Worm (Caenorhabditis elegans): ENCODE measurements around the gene nhr-189.

ce11 chrV:3847268-3847667 lies 12.8 kb downstream of the nhr-189 start, which contains the start of gene nhr-185:
- TF ChIP-seq dox-1 (GFP tag; IDR thresholded peaks at IDR 0.05), result no peak
- no peak for TF ChIP-seq pha-4 (tag; optimal IDR thresholded peaks at IDR 0.05)
- TF ChIP-seq lin-35 (GFP tag; optimal IDR thresholded peaks at IDR 0.05), result no peak
- no peak for TF ChIP-seq sea-2 (GFP tag; IDR thresholded peaks at IDR 0.05)
- TF ChIP-seq unc-62 (GFP tag; optimal IDR thresholded peaks at IDR 0.05), result no peak
- TF ChIP-seq unc-130 (GFP tag; optimal IDR thresholded peaks at IDR 0.05), result no peak
- no peak for TF ChIP-seq madf-8 (GFP tag; conservative IDR thresholded peaks at IDR 0.05)
- TF ChIP-seq ztf-18 (tag; optimal IDR thresholded peaks at IDR 0.05), result no peak
- no peak for TF ChIP-seq ekl-4 (GFP tag; IDR thresholded peaks at IDR 0.05)
- TF ChIP-seq F37B4.10 (GFP tag; IDR thresholded peaks at IDR 0.05), result no peak
- TF ChIP-seq madf-6 (GFP tag; IDR thresholded peaks at IDR 0.05), result no peak
